Worm (Caenorhabditis elegans): ENCODE results near the gene arrd-24.

ce11 chrX:13945090-13945489 is 35.2 kb downstream of the arrd-24 start:
- TF ChIP-seq zag-1 (tag; optimal IDR thresholded peaks at IDR 0.05) (no peak), aly-2 (tag; optimal IDR thresholded peaks at IDR 0.05) (no peak), elt-3 (tag; optimal IDR thresholded peaks at IDR 0.05) (no peak), egl-27 (tag; optimal IDR thresholded peaks at IDR 0.05) (no peak), gmeb-1 (tag; optimal IDR thresholded peaks at IDR 0.05) (no peak), nhr-23 (tag; optimal IDR thresholded peaks at IDR 0.05) (no peak), lin-11 (tag; optimal IDR thresholded peaks at IDR 0.05) (no peak), skn-1 (tag; optimal IDR thresholded peaks at IDR 0.05) (no peak), sma-3 (GFP tag; optimal IDR thresholded peaks at IDR 0.05) (no peak)

All from whole organism, L2 larva.